Worm (Caenorhabditis elegans): ENCODE measurements around the gene idpp-6.

Gene idpp-6

ce11 chrX:6819633-6820032, 36.7 kb downstream of the idpp-6 start:
- TF ChIP-seq hmg-4 (GFP tag; optimal IDR thresholded peaks at IDR 0.05) (no peak), sea-1 (GFP tag; conservative IDR thresholded peaks at IDR 0.05) (no peak), B0310.2 (tag; optimal IDR thresholded peaks at IDR 0.05) (no peak), pes-1 (GFP tag; IDR thresholded peaks at IDR 0.05) (no peak), flt-1 (GFP tag; IDR thresholded peaks at IDR 0.05) (no peak), hnd-1 (tag; optimal IDR thresholded peaks at IDR 0.05) (no peak), tra-4 (tag; optimal IDR thresholded peaks at IDR 0.05) (no peak), aly-1 (tag; optimal IDR thresholded peaks at IDR 0.05) (no peak), tbx-11 (GFP tag; IDR thresholded peaks at IDR 0.05) (no peak), tbx-37 (GFP tag; conservative IDR thresholded peaks at IDR 0.05) (no peak), F13C5.2 (tag; optimal IDR thresholded peaks at IDR 0.05) (no peak)

ce11 chrX:6822552-6822951, 39.6 kb downstream of the idpp-6 start:
- TF ChIP-seq B0310.2 (tag; optimal IDR thresholded peaks at IDR 0.05) (no peak), ama-1 (optimal IDR thresholded peaks at IDR 0.05) (no peak), hmg-4 (GFP tag; optimal IDR thresholded peaks at IDR 0.05) (no peak), ets-7 (tag; optimal IDR thresholded peaks at IDR 0.05) (no peak), hmbx-1 (tag; optimal IDR thresholded peaks at IDR 0.05) (no peak), ceh-13 (GFP tag; optimal IDR thresholded peaks at IDR 0.05) (no peak), aly-1 (tag; optimal IDR thresholded peaks at IDR 0.05) (no peak), ceh-36 (tag; optimal IDR thresholded peaks at IDR 0.05) (no peak), tbx-37 (GFP tag; conservative IDR thresholded peaks at IDR 0.05) (no peak), scrt-1 (GFP tag; IDR thresholded peaks at IDR 0.05) (no peak), sea-1 (GFP tag; conservative IDR thresholded peaks at IDR 0.05) (no peak), pes-1 (GFP tag; IDR thresholded peaks at IDR 0.05) (no peak), tbx-11 (GFP tag; IDR thresholded peaks at IDR 0.05) (no peak), hnd-1 (tag; optimal IDR thresholded peaks at IDR 0.05) (no peak), F13C5.2 (tag; optimal IDR thresholded peaks at IDR 0.05) (no peak), tra-4 (tag; optimal IDR thresholded peaks at IDR 0.05) (no peak), flt-1 (GFP tag; IDR thresholded peaks at IDR 0.05) (no peak)

- TF ChIP-seq sea-1 (GFP tag; conservative IDR thresholded peaks at IDR 0.05) (no peak), tra-4 (tag; optimal IDR thresholded peaks at IDR 0.05) (no peak), hmg-4 (GFP tag; optimal IDR thresholded peaks at IDR 0.05) (no peak), ets-7 (tag; optimal IDR thresholded peaks at IDR 0.05) (no peak), hnd-1 (tag; optimal IDR thresholded peaks at IDR 0.05) (no peak), hmbx-1 (tag; optimal IDR thresholded peaks at IDR 0.05) (no peak), F13C5.2 (tag; optimal IDR thresholded peaks at IDR 0.05) (no peak), tbx-37 (GFP tag; conservative IDR thresholded peaks at IDR 0.05) (no peak), scrt-1 (GFP tag; IDR thresholded peaks at IDR 0.05) (no peak), ceh-36 (tag; optimal IDR thresholded peaks at IDR 0.05) (no peak), ceh-13 (GFP tag; optimal IDR thresholded peaks at IDR 0.05) (no peak), tbx-11 (GFP tag; IDR thresholded peaks at IDR 0.05) (no peak), pes-1 (GFP tag; IDR thresholded peaks at IDR 0.05) (no peak), aly-1 (tag; optimal IDR thresholded peaks at IDR 0.05) (no peak), ama-1 (optimal IDR thresholded peaks at IDR 0.05) (no peak), B0310.2 (tag; optimal IDR thresholded peaks at IDR 0.05) (no peak), flt-1 (GFP tag; IDR thresholded peaks at IDR 0.05) (no peak)
Measured at ce11 chrX:6823218-6823979, 40.4 kb downstream of the idpp-6 start, which contains the start of gene gei-15. gei-15 (minus strand) TSS chrX:6823268.

- TF ChIP-seq pes-1 (GFP tag; IDR thresholded peaks at IDR 0.05), result no peak
- TF ChIP-seq ama-1 (optimal IDR thresholded peaks at IDR 0.05), result no peak
- TF ChIP-seq ceh-36 (tag; optimal IDR thresholded peaks at IDR 0.05), result no peak
- no peak for TF ChIP-seq aly-1 (tag; optimal IDR thresholded peaks at IDR 0.05)
- TF ChIP-seq ceh-13 (GFP tag; optimal IDR thresholded peaks at IDR 0.05), result no peak
- TF ChIP-seq sea-1 (GFP tag; conservative IDR thresholded peaks at IDR 0.05), result no peak
- no peak for TF ChIP-seq hmg-4 (GFP tag; optimal IDR thresholded peaks at IDR 0.05)
- no peak for TF ChIP-seq flt-1 (GFP tag; IDR thresholded peaks at IDR 0.05)
- TF ChIP-seq hnd-1 (tag; optimal IDR thresholded peaks at IDR 0.05), result no peak
- TF ChIP-seq hmbx-1 (tag; optimal IDR thresholded peaks at IDR 0.05), result no peak
- no peak for TF ChIP-seq tbx-11 (GFP tag; IDR thresholded peaks at IDR 0.05)
- no peak for TF ChIP-seq B0310.2 (tag; optimal IDR thresholded peaks at IDR 0.05)
- no peak for TF ChIP-seq scrt-1 (GFP tag; IDR thresholded peaks at IDR 0.05)
- TF ChIP-seq F13C5.2 (tag; optimal IDR thresholded peaks at IDR 0.05), result no peak
- TF ChIP-seq ets-7 (tag; optimal IDR thresholded peaks at IDR 0.05), result no peak
- TF ChIP-seq tra-4 (tag; optimal IDR thresholded peaks at IDR 0.05), result no peak
- no peak for TF ChIP-seq tbx-37 (GFP tag; conservative IDR thresholded peaks at IDR 0.05)
Measured at ce11 chrX:6825840-6826239, 42.9 kb downstream of the idpp-6 start, which contains the start of gene F41B4.1. F41B4.1 (minus strand) TSS chrX:6825862.

Data from whole organism, early embryonic.